Worm (Caenorhabditis elegans) whole organism, young adult: Measurements from ENCODE around the gene nduf-11.

Source experiments
- B0035.1 ChIP-seq: sonication (generic microtip); optimal IDR thresholded peaks from 2 replicates; lab custom pipeline; 2016; ENCODE audit warnings: missing genetic modification characterization, mild to moderate bottlenecking, missing compliant biosample characterization, missing genotype, missing genetic modification reagents
- C17E4.6 ChIP-seq: fragments of 200-800 bp; sonication (Bioruptor generic); IDR thresholded peaks from 2 replicates; pipeline ENCODE4 v1.3.6; 2022; ENCODE audit warnings: missing genetic modification reagents, missing genetic modification characterization, missing compliant biosample characterization
- F37B4.10 ChIP-seq: fragments of 200-800 bp; sonication (Bioruptor generic); IDR thresholded peaks from 2 replicates; pipeline ENCODE4 v1.3.6; 2022; ENCODE audit warnings: missing genetic modification characterization, missing compliant biosample characterization
- K12H6.12 ChIP-seq: fragments of 200-800 bp; sonication (Bioruptor generic); optimal IDR thresholded peaks from 2 replicates; lab custom pipeline; 2018; ENCODE audit warnings: mild to moderate bottlenecking, missing genetic modification characterization, missing compliant biosample characterization
- Y53G8AR.9 ChIP-seq: fragments of 200-800 bp; sonication (Bioruptor generic); conservative IDR thresholded peaks from 2 replicates; pipeline ENCODE4 v1.3.6; 2022; ENCODE audit warnings: missing genetic modification reagents, missing genetic modification characterization, missing compliant biosample characterization
- Y56A3A.18 ChIP-seq: fragments of 200-800 bp; sonication (Bioruptor generic); IDR thresholded peaks from 2 replicates; pipeline ENCODE4 v1.3.6; 2022; ENCODE audit warnings: missing genetic modification reagents, missing genetic modification characterization, missing compliant biosample characterization
- Y79H2A.3 ChIP-seq: fragments of 200-800 bp; sonication (Bioruptor generic); conservative IDR thresholded peaks from 2 replicates; pipeline ENCODE4 v1.3.6; 2022; ENCODE audit warnings: missing genetic modification reagents, missing genetic modification characterization, missing compliant biosample characterization
- ama-1 ChIP-seq, 3 experiments: fragments of 150-350 bp in 1 of 3; sonication (generic microtip) in 2 of 3; optimal IDR thresholded peaks; 2 replicates each; lab custom pipeline; 2014 to 2018; ENCODE audit warnings: missing biosample characterization in 2 of 3, missing genetic modification characterization in 2 of 3, missing genetic modification reagents in 2 of 3
- aptf-3 ChIP-seq: fragments of 200-800 bp; sonication (Bioruptor generic); IDR thresholded peaks from 2 replicates; pipeline ENCODE4 v1.3.6; 2022; ENCODE audit warnings: missing genetic modification characterization, missing compliant biosample characterization
- atf-7 ChIP-seq: sonication (generic microtip); optimal IDR thresholded peaks from 2 replicates; lab custom pipeline; 2017; ENCODE audit warnings: mild to moderate bottlenecking, missing genetic modification characterization, missing compliant biosample characterization
- bed-1 ChIP-seq: fragments of 200-800 bp; sonication (Bioruptor generic); IDR thresholded peaks from 2 replicates; pipeline ENCODE4 v1.3.6; 2022; ENCODE audit warnings: missing genetic modification reagents, missing genetic modification characterization, missing compliant biosample characterization
- bed-2 ChIP-seq: fragments of 200-800 bp; sonication (Bioruptor generic); IDR thresholded peaks from 2 replicates; pipeline ENCODE4 v1.3.6; 2022; ENCODE audit warnings: missing genetic modification reagents, missing genetic modification characterization, missing compliant biosample characterization
- cebp-2 ChIP-seq: fragments of 200-800 bp; sonication (Bioruptor generic); IDR thresholded peaks from 2 replicates; pipeline ENCODE4 v1.3.6; 2022; ENCODE audit warnings: missing genetic modification characterization, missing compliant biosample characterization
- ceh-58 ChIP-seq: fragments of 200-800 bp; sonication (Bioruptor generic); IDR thresholded peaks from 2 replicates; pipeline ENCODE4 v1.3.6; 2022; ENCODE audit warnings: missing genetic modification characterization, missing compliant biosample characterization
- ceh-91 ChIP-seq: fragments of 200-800 bp; sonication (Bioruptor generic); IDR thresholded peaks from 2 replicates; pipeline ENCODE4 v1.3.6; 2022; ENCODE audit warnings: missing genetic modification reagents, missing genetic modification characterization, missing compliant biosample characterization
- egl-18 ChIP-seq: fragments of 200-800 bp; sonication (Bioruptor generic); IDR thresholded peaks from 2 replicates; pipeline ENCODE4 v1.3.6; 2022; ENCODE audit warnings: missing genetic modification reagents, missing genetic modification characterization, missing compliant biosample characterization
- egrh-3 ChIP-seq: fragments of 200-800 bp; sonication (Bioruptor generic); IDR thresholded peaks from 2 replicates; pipeline ENCODE4 v1.3.6; 2022; ENCODE audit warnings: missing genetic modification reagents, missing genetic modification characterization, missing compliant biosample characterization
- hlh-12 ChIP-seq: sonication (generic microtip); optimal IDR thresholded peaks from 2 replicates; lab custom pipeline; 2016; ENCODE audit warnings: missing genetic modification characterization, missing compliant biosample characterization
- lag-1 ChIP-seq: fragments of 200-800 bp; sonication (Bioruptor generic); IDR thresholded peaks from 2 replicates; pipeline ENCODE4 v1.3.6; 2022; ENCODE audit warnings: missing genetic modification reagents, missing genetic modification characterization, missing compliant biosample characterization
- lin-40 ChIP-seq: sonication (generic microtip); optimal IDR thresholded peaks from 2 replicates; lab custom pipeline; 2016; ENCODE audit warnings: missing genetic modification characterization, mild to moderate bottlenecking, missing compliant biosample characterization, missing genotype, missing genetic modification reagents
- lsl-1 ChIP-seq: fragments of 200-800 bp; sonication (Bioruptor generic); optimal IDR thresholded peaks from 2 replicates; lab custom pipeline; 2018; ENCODE audit warnings: mild to moderate bottlenecking, missing genetic modification characterization, moderate library complexity, missing compliant biosample characterization
- mel-28 ChIP-seq: sonication (generic microtip); optimal IDR thresholded peaks from 2 replicates; lab custom pipeline; 2016; ENCODE audit warnings: borderline replicate concordance, mild to moderate bottlenecking, missing genetic modification characterization, missing compliant biosample characterization
- nfya-1 ChIP-seq: sonication (generic microtip); optimal IDR thresholded peaks from 2 replicates; lab custom pipeline; 2017; ENCODE audit warnings: antibody characterized with exemption, missing compliant biosample characterization, missing genetic modification characterization, borderline replicate concordance; ENCODE audit not compliant: insufficient read depth
- nfyb-1 ChIP-seq: fragments of 200-800 bp; sonication (Bioruptor generic); IDR thresholded peaks from 2 replicates; pipeline ENCODE4 v1.3.6; 2022; ENCODE audit warnings: missing genetic modification reagents, missing genetic modification characterization, missing compliant biosample characterization
- nhr-90 ChIP-seq: sonication (generic microtip); optimal IDR thresholded peaks from 2 replicates; lab custom pipeline; 2016; ENCODE audit warnings: missing genotype, mild to moderate bottlenecking, missing genetic modification characterization, missing compliant biosample characterization
- pha-4 ChIP-seq: fragments of 150-350 bp; sonication (generic microtip); optimal IDR thresholded peaks from 2 replicates; lab custom pipeline; 2014; ENCODE audit warnings: missing biosample characterization, missing genetic modification reagents, missing genetic modification characterization
- rec-8 ChIP-seq, 2 experiments: sonication (generic microtip); optimal IDR thresholded peaks; 2 replicates each; lab custom pipeline; 2016; ENCODE audit warnings: mild to moderate bottlenecking in 2 of 2, missing genetic modification characterization in 2 of 2, missing genetic modification reagents in 2 of 2, missing genotype in 2 of 2, missing biosample characterization in 1 of 2, missing compliant biosample characterization in 1 of 2, moderate library complexity in 1 of 2
- somi-1 ChIP-seq: fragments of 200-800 bp; sonication (Bioruptor generic); optimal IDR thresholded peaks from 2 replicates; lab custom pipeline; 2018; ENCODE audit warnings: mild to moderate bottlenecking, missing genetic modification characterization, missing compliant biosample characterization
- tbx-9 ChIP-seq: sonication (generic microtip); optimal IDR thresholded peaks from 2 replicates; lab custom pipeline; 2016; ENCODE audit warnings: borderline replicate concordance, missing genetic modification characterization, inconsistent platforms, missing compliant biosample characterization
- tlf-1 ChIP-seq: fragments of 200-800 bp; sonication (Bioruptor generic); optimal IDR thresholded peaks from 2 replicates; lab custom pipeline; 2018; ENCODE audit warnings: mild to moderate bottlenecking, missing genetic modification characterization, missing compliant biosample characterization
- unc-130 ChIP-seq: sonication (generic microtip); optimal IDR thresholded peaks from 2 replicates; lab custom pipeline; 2016; ENCODE audit warnings: missing genetic modification reagents, missing genetic modification characterization, missing compliant biosample characterization
- zfh-2 ChIP-seq: fragments of 200-800 bp; sonication (Bioruptor generic); conservative IDR thresholded peaks from 2 replicates; pipeline ENCODE4 v1.3.6; 2022; ENCODE audit warnings: missing genetic modification reagents, missing genetic modification characterization, missing compliant biosample characterization
- ztf-26 ChIP-seq: sonication (generic microtip); optimal IDR thresholded peaks from 2 replicates; lab custom pipeline; 2017; ENCODE audit warnings: missing genetic modification characterization, missing compliant biosample characterization
- ztf-28 ChIP-seq: fragments of 200-800 bp; sonication (Bioruptor generic); IDR thresholded peaks from 2 replicates; pipeline ENCODE4 v1.3.6; 2022; ENCODE audit warnings: missing genetic modification reagents, missing genetic modification characterization, missing compliant biosample characterization

The nduf-11 gene

ce11 chrII:11392390-11392789 is 47.0 kb upstream of the nduf-11 start:
- no peak for TF ChIP-seq pha-4 (tag; lab: Kevin White, UChicago)
- TF ChIP-seq Y79H2A.3, result no peak
- TF ChIP-seq nfya-1 (tag; lab: Kevin White, UChicago), result no peak
- no peak for TF ChIP-seq bed-1
- TF ChIP-seq Y56A3A.18, result no peak
- no peak for TF ChIP-seq cebp-2 (GFP tag; lab: Robert Waterston, UW)
- TF ChIP-seq ama-1 (optimal IDR thresholded peaks at IDR 0.05; lab: Kevin White, UChicago), result no peak
- no peak for TF ChIP-seq ama-1 (GFP tag; optimal IDR thresholded peaks at IDR 0.05; lab: Kevin White, UChicago)
- no peak for TF ChIP-seq somi-1 (GFP tag; lab: Kevin White, UChicago)
- no peak for TF ChIP-seq ceh-91 (GFP tag; lab: Robert Waterston, UW)
- TF ChIP-seq mel-28 (tag; lab: Kevin White, UChicago), result no peak
- TF ChIP-seq lin-40 (tag; lab: Kevin White, UChicago), result no peak
- TF ChIP-seq ceh-58 (GFP tag; lab: Robert Waterston, UW), result no peak
- TF ChIP-seq unc-130 (GFP tag; lab: Kevin White, UChicago), result no peak
- no peak for TF ChIP-seq aptf-3 (GFP tag; lab: Robert Waterston, UW)
- TF ChIP-seq lsl-1 (GFP tag; lab: Kevin White, UChicago), result no peak
- no peak for TF ChIP-seq C17E4.6 (GFP tag; lab: Robert Waterston, UW)
- TF ChIP-seq Y53G8AR.9 (GFP tag; lab: Robert Waterston, UW), result no peak

ce11 chrII:11390865-11391264 is 45.4 kb upstream of the nduf-11 start, which contains the start of gene shn-1:
TSS of gene shn-1 (minus strand) at chrII:11390965.
- TF ChIP-seq ztf-26 (tag; lab: Kevin White, UChicago) (no peak), F37B4.10 (GFP tag; lab: Robert Waterston, UW) (no peak), B0035.1 (tag; lab: Kevin White, UChicago) (no peak), tlf-1 (no peak), K12H6.12 (tag; lab: Kevin White, UChicago) (no peak), rec-8 (tag; optimal IDR thresholded peaks at IDR 0.05; lab: Kevin White, UChicago) (no peak), hlh-12 (tag; lab: Kevin White, UChicago) (no peak), nfyb-1 (no peak), ztf-28 (GFP tag; lab: Robert Waterston, UW) (no peak), atf-7 (tag; lab: Kevin White, UChicago) (no peak), tbx-9 (no peak), lag-1 (GFP tag; lab: Robert Waterston, UW) (no peak), egl-18 (GFP tag; lab: Robert Waterston, UW) (no peak)

ce11 chrII:11386950-11387349 is 41.5 kb upstream of the nduf-11 start:
- TF ChIP-seq zfh-2 (GFP tag; lab: Robert Waterston, UW), result peak; percentile 73
- TF ChIP-seq ceh-58 (GFP tag; lab: Robert Waterston, UW), result 0 out of 2 replicates have a peak, but pooled peaks have one; percentile 24
- TF ChIP-seq ceh-91 (GFP tag; lab: Robert Waterston, UW), result no peak
- peak; percentile 8; the same call in 1 of the 2 replicates for TF ChIP-seq egrh-3 (GFP tag; lab: Robert Waterston, UW)
- no peak for TF ChIP-seq nhr-90 (tag; lab: Kevin White, UChicago)

- TF ChIP-seq bed-2 (no peak), nfya-1 (tag; lab: Kevin White, UChicago) (no peak)
Measured at ce11 chrII:11384099-11384498, 38.7 kb upstream of the nduf-11 start.
